Worm (Caenorhabditis elegans): ENCODE data around the gene lap-2.

ce11 chrV:13028871-13029270 is 14.6 kb upstream of the lap-2 start:
- no peak for TF ChIP-seq tlf-1 (GFP tag; optimal IDR thresholded peaks at IDR 0.05)
- TF ChIP-seq lir-1 (GFP tag; conservative IDR thresholded peaks at IDR 0.05) = no peak
- TF ChIP-seq ama-1 (optimal IDR thresholded peaks at IDR 0.05) = no peak
- TF ChIP-seq ama-1 (GFP tag; optimal IDR thresholded peaks at IDR 0.05) = no peak

Measured in whole organism, young adult.